Fruit fly (Drosophila melanogaster) S2 (cell line): ENCODE results near the gene JIL-1.

Experiments used
- CG8478 ChIP-seq: fragments of >200 bp; optimal IDR thresholded peaks from 2 replicates; lab custom pipeline; 2018
- CTCF ChIP-seq, 2 experiments: fragments of >200 bp; optimal IDR thresholded peaks; 2 replicates each; lab custom pipeline; 2018

dm6 chr3L:11130535-11130934, 37.5 kb upstream of the JIL-1 start, which contains the start of gene nol:
- TF ChIP-seq CG8478 (lab: Kevin White, UChicago) (no peak), CTCF (optimal IDR thresholded peaks at IDR 0.05; lab: Kevin White, UChicago) (no peak)
